Worm (Caenorhabditis elegans): ENCODE results near the gene ogdh-1.

ce11 chrIV:4749728-4750278 lies 46.0 kb upstream of the ogdh-1 start, which contains the start of the genes rpl-20 and Y17G9B.5:
- TF ChIP-seq ztf-11 (tag; optimal IDR thresholded peaks at IDR 0.05): peak; percentile 64
- peak; percentile 97 for TF ChIP-seq skn-1 (tag; optimal IDR thresholded peaks at IDR 0.05)
- TF ChIP-seq nfya-1 (tag; optimal IDR thresholded peaks at IDR 0.05; ENCODE audit: insufficient read depth): peak; percentile 100
